Fruit fly (Drosophila melanogaster) whole organism, pupa: Measurements from ENCODE around the gene CG5687.

Experiments used
- CG13204 ChIP-seq: fragments of 200-800 bp; sonication (Bioruptor generic); optimal IDR thresholded peaks from 2 replicates; lab custom pipeline; 2018; ENCODE audit warnings: missing biosample characterization, mild to moderate bottlenecking, missing genetic modification characterization, moderate library complexity
- CG34367 ChIP-seq: fragments of 200-800 bp; sonication (Bioruptor generic); optimal IDR thresholded peaks from 2 replicates; lab custom pipeline; 2018; ENCODE audit warnings: missing biosample characterization, mild to moderate bottlenecking, missing genetic modification characterization
- CG9948 ChIP-seq: fragments of 200-800 bp; sonication (Bioruptor generic); optimal IDR thresholded peaks from 2 replicates; lab custom pipeline; 2018; ENCODE audit warnings: missing biosample characterization, mild to moderate bottlenecking, missing genetic modification characterization, moderate library complexity
- EcR ChIP-seq: fragments of 200-800 bp; sonication (Bioruptor generic); optimal IDR thresholded peaks from 3 replicates; lab custom pipeline; 2019; ENCODE audit warnings: missing biosample characterization, missing genetic modification characterization, mild to moderate bottlenecking, moderate library complexity, missing genetic modification reagents
- Pif1A ChIP-seq: fragments of 200-800 bp; sonication (Bioruptor generic); optimal IDR thresholded peaks from 3 replicates; lab custom pipeline; 2016; ENCODE audit warnings: missing biosample characterization, missing genetic modification characterization
- Pif1B ChIP-seq: fragments of 200-800 bp; sonication (Bioruptor generic); optimal IDR thresholded peaks from 3 replicates; lab custom pipeline; 2016; ENCODE audit warnings: missing biosample characterization, missing genetic modification characterization

DNA sequence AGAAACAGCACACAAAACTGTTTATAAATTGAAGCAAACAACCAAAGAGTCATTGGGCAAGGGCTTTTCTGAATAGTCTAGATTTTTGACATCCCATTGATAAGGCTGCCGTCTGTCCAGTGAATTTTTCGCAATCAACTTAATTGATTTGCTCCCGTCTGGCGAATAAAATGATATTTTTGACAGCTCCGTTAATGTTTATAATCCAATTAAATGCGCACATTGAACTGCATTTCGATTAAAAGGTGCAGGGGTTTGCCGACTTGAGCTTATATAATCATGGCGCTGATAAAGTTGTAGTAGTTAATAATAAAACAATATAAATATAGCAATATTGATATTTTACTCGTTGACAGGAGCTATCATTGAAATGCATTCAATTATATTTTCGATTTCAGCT is 29.9 kb downstream of the CG5687 start:
- no peak for TF ChIP-seq Pif1B (GFP tag; lab: Kevin White, UChicago)
- no peak for TF ChIP-seq CG9948
- TF ChIP-seq CG34367 (tag; lab: Kevin White, UChicago), result no peak
- no peak for TF ChIP-seq EcR (GFP tag; lab: Kevin White, UChicago)
- TF ChIP-seq Pif1A (GFP tag; lab: Kevin White, UChicago), result no peak
- TF ChIP-seq CG13204 (GFP tag; lab: Kevin White, UChicago), result no peak
